Worm (Caenorhabditis elegans): ENCODE measurements around the gene R12C12.7.

- TF ChIP-seq klf-2 (GFP tag; conservative IDR thresholded peaks at IDR 0.05): no peak
- TF ChIP-seq tab-1 (GFP tag; IDR thresholded peaks at IDR 0.05): no peak
- TF ChIP-seq ref-1 (GFP tag; conservative IDR thresholded peaks at IDR 0.05): no peak
- no peak for TF ChIP-seq ztf-23 (GFP tag; IDR thresholded peaks at IDR 0.05)
- TF ChIP-seq med-1 (GFP tag; optimal IDR thresholded peaks at IDR 0.05; ENCODE audit: insufficient read depth): no peak
- no peak for TF ChIP-seq flt-1 (GFP tag; IDR thresholded peaks at IDR 0.05)
- TF ChIP-seq cog-1 (tag; optimal IDR thresholded peaks at IDR 0.05): no peak
Observed at ce11 chrII:6082620-6083019, 26.8 kb upstream of the R12C12.7 start, which contains the start of gene F21H12.3.

All from whole organism, midembryonic.